Worm (Caenorhabditis elegans) whole organism, L4 larva: ENCODE measurements around the gene Y43F8C.11.

Experiments
- F26F4.8 ChIP-seq: fragments of 200-800 bp; sonication (Bioruptor generic); conservative IDR thresholded peaks from 2 replicates; pipeline ENCODE4 v1.3.6; 2022; ENCODE audit warnings: missing genetic modification characterization, missing compliant biosample characterization
- T20F7.1 ChIP-seq: fragments of 200-800 bp; sonication (Bioruptor generic); optimal IDR thresholded peaks from 2 replicates; lab custom pipeline; 2018; ENCODE audit warnings: mild to moderate bottlenecking, missing genetic modification characterization, missing compliant biosample characterization
- Y105C5A.15 ChIP-seq: fragments of 200-800 bp; sonication (Bioruptor generic); IDR thresholded peaks from 2 replicates; pipeline ENCODE4 v1.3.6; 2022; ENCODE audit warnings: missing genetic modification characterization, missing compliant biosample characterization
- ZK337.2 ChIP-seq: fragments of 200-800 bp; sonication (Bioruptor generic); IDR thresholded peaks from 2 replicates; pipeline ENCODE4 v1.3.6; 2022; ENCODE audit warnings: missing genetic modification reagents, missing genetic modification characterization, missing compliant biosample characterization
- aha-1 ChIP-seq: fragments of 150-350 bp; peaks from one replicate; lab custom pipeline; 2014; ENCODE audit warnings: missing biosample characterization, missing genetic modification characterization
- aly-2 ChIP-seq: sonication (generic microtip); optimal IDR thresholded peaks from 2 replicates; lab custom pipeline; 2018; ENCODE audit warnings: missing biosample characterization, missing genetic modification characterization
- ama-1 ChIP-seq: fragments of 150-350 bp; optimal IDR thresholded peaks from 2 replicates; lab custom pipeline; 2014; ENCODE audit warnings: inconsistent platforms, mixed read lengths
- arid-1 ChIP-seq: fragments of 200-800 bp; sonication (Bioruptor generic); conservative IDR thresholded peaks from 2 replicates; pipeline ENCODE4 v1.3.6; 2022; ENCODE audit warnings: missing genetic modification reagents, missing genetic modification characterization, missing compliant biosample characterization
- attf-4 ChIP-seq: sonication (generic microtip); optimal IDR thresholded peaks from 3 replicates; lab custom pipeline; 2017; ENCODE audit warnings: missing biosample characterization, missing genetic modification characterization
- ceh-32 ChIP-seq: sonication (generic microtip); optimal IDR thresholded peaks from 2 replicates; lab custom pipeline; 2016; ENCODE audit warnings: mild to moderate bottlenecking, missing genetic modification characterization, missing compliant biosample characterization; ENCODE audit not compliant: poor library complexity
- ceh-82 ChIP-seq: sonication (generic microtip); optimal IDR thresholded peaks from 2 replicates; lab custom pipeline; 2017; ENCODE audit warnings: missing biosample characterization, missing genetic modification characterization
- daf-12 ChIP-seq: fragments of 150-350 bp; optimal IDR thresholded peaks from 2 replicates; lab custom pipeline; 2014; ENCODE audit warnings: missing biosample characterization, missing genetic modification reagents, missing genetic modification characterization
- daf-8 ChIP-seq: fragments of 200-800 bp; sonication (Bioruptor generic); IDR thresholded peaks from 2 replicates; pipeline ENCODE4 v1.3.6; 2022; ENCODE audit warnings: missing genetic modification characterization, missing compliant biosample characterization
- dve-1 ChIP-seq: sonication (generic microtip); optimal IDR thresholded peaks from 2 replicates; lab custom pipeline; 2017; ENCODE audit warnings: antibody characterized with exemption, mild to moderate bottlenecking, missing genetic modification characterization, missing compliant biosample characterization; ENCODE audit not compliant: insufficient read depth
- egl-43 ChIP-seq: fragments of 200-800 bp; sonication (Bioruptor generic); IDR thresholded peaks from 2 replicates; pipeline ENCODE4 v1.3.6; 2022; ENCODE audit warnings: missing genetic modification reagents, missing genetic modification characterization, missing compliant biosample characterization
- fos-1 ChIP-seq: fragments of 150-350 bp; optimal IDR thresholded peaks from 2 replicates; lab custom pipeline; 2014; ENCODE audit warnings: missing biosample characterization, missing genetic modification characterization
- gei-8 ChIP-seq: fragments of 200-800 bp; sonication (Bioruptor generic); optimal IDR thresholded peaks from 2 replicates; lab custom pipeline; 2018; ENCODE audit warnings: mild to moderate bottlenecking, missing genetic modification characterization, missing compliant biosample characterization
- hlh-11 ChIP-seq: fragments of 200-800 bp; sonication (Bioruptor generic); optimal IDR thresholded peaks from 2 replicates; lab custom pipeline; 2018; ENCODE audit warnings: mild to moderate bottlenecking, missing genetic modification characterization, missing compliant biosample characterization
- jun-1 ChIP-seq: fragments of 150-350 bp; optimal IDR thresholded peaks from 2 replicates; lab custom pipeline; 2014; ENCODE audit warnings: missing biosample characterization, missing genetic modification reagents, missing genetic modification characterization
- lin-13 ChIP-seq: fragments of 150-350 bp; optimal IDR thresholded peaks from 2 replicates; lab custom pipeline; 2014; ENCODE audit warnings: missing biosample characterization, missing genetic modification reagents, missing genetic modification characterization
- lin-15B ChIP-seq: fragments of 150-350 bp; sonication (generic microtip); optimal IDR thresholded peaks from 3 replicates; lab custom pipeline; 2014; ENCODE audit warnings: missing biosample characterization, missing genetic modification characterization
- lin-38 ChIP-seq: fragments of 200-800 bp; sonication (Bioruptor generic); IDR thresholded peaks from 2 replicates; pipeline ENCODE4 v1.3.6; 2022; ENCODE audit warnings: missing genetic modification reagents, missing genetic modification characterization, missing compliant biosample characterization
- madf-5 ChIP-seq, 2 experiments: fragments of 200-800 bp; sonication (Bioruptor generic); IDR thresholded peaks; 2 replicates each; pipeline ENCODE4 v1.3.6; 2022; ENCODE audit warnings: missing compliant biosample characterization in 2 of 2, missing genetic modification characterization in 2 of 2
- mdt-29 ChIP-seq: fragments of 200-800 bp; sonication (Bioruptor generic); IDR thresholded peaks from 2 replicates; pipeline ENCODE4 v1.3.6; 2022; ENCODE audit warnings: missing genetic modification reagents, missing genetic modification characterization, missing compliant biosample characterization
- mep-1 ChIP-seq: fragments of 150-350 bp; sonication (generic microtip); optimal IDR thresholded peaks from 3 replicates; lab custom pipeline; 2014; ENCODE audit warnings: missing biosample characterization, missing genetic modification characterization
- mes-2 ChIP-seq: sonication (generic microtip); optimal IDR thresholded peaks from 2 replicates; lab custom pipeline; 2016; ENCODE audit warnings: missing genotype, mild to moderate bottlenecking, missing genetic modification characterization, missing compliant biosample characterization; ENCODE audit not compliant: poor library complexity, severe bottlenecking
- mxl-2 ChIP-seq: fragments of 200-800 bp; sonication (Bioruptor generic); conservative IDR thresholded peaks from 2 replicates; pipeline ENCODE4 v1.3.6; 2022; ENCODE audit warnings: missing genetic modification reagents, missing genetic modification characterization, missing compliant biosample characterization
- nhr-10 ChIP-seq: fragments of 150-350 bp; optimal IDR thresholded peaks from 2 replicates; lab custom pipeline; 2014; ENCODE audit warnings: missing biosample characterization, missing genetic modification characterization
- nhr-102 ChIP-seq: sonication (generic microtip); optimal IDR thresholded peaks from 2 replicates; lab custom pipeline; 2016; ENCODE audit warnings: mild to moderate bottlenecking, missing genetic modification characterization, moderate library complexity, missing compliant biosample characterization
- nhr-11 ChIP-seq: fragments of 150-350 bp; optimal IDR thresholded peaks from 2 replicates; lab custom pipeline; 2014; ENCODE audit warnings: missing biosample characterization, missing genetic modification characterization
- nhr-111 ChIP-seq: fragments of 200-800 bp; sonication (Bioruptor generic); optimal IDR thresholded peaks from 2 replicates; lab custom pipeline; 2018; ENCODE audit warnings: mild to moderate bottlenecking, missing genetic modification characterization, missing compliant biosample characterization
- nhr-237 ChIP-seq: sonication (generic microtip); optimal IDR thresholded peaks from 2 replicates; lab custom pipeline; 2017; ENCODE audit warnings: missing biosample characterization, missing genetic modification characterization
- nhr-25 ChIP-seq: sonication (generic microtip); optimal IDR thresholded peaks from 2 replicates; lab custom pipeline; 2017; ENCODE audit warnings: missing genetic modification characterization, mild to moderate bottlenecking, missing compliant biosample characterization, antibody characterized with exemption, moderate library complexity, borderline replicate concordance; ENCODE audit not compliant: insufficient read depth
- nhr-41 ChIP-seq: fragments of 200-800 bp; sonication (Bioruptor generic); IDR thresholded peaks from 2 replicates; pipeline ENCODE4 v1.3.6; 2022; ENCODE audit warnings: missing genetic modification reagents, missing genetic modification characterization, missing compliant biosample characterization
- nhr-6 ChIP-seq: fragments of 150-350 bp; optimal IDR thresholded peaks from 2 replicates; lab custom pipeline; 2014; ENCODE audit warnings: missing biosample characterization, missing genetic modification characterization
- nhr-76 ChIP-seq: fragments of 150-350 bp; optimal IDR thresholded peaks from 2 replicates; lab custom pipeline; 2014; ENCODE audit warnings: missing biosample characterization, missing genetic modification characterization
- nhr-77 ChIP-seq: fragments of 150-350 bp; optimal IDR thresholded peaks from 2 replicates; lab custom pipeline; 2014; ENCODE audit warnings: missing biosample characterization, missing genetic modification characterization
- php-3 ChIP-seq: fragments of 200-800 bp; sonication (Bioruptor generic); IDR thresholded peaks from 2 replicates; pipeline ENCODE4 v1.3.6; 2022; ENCODE audit warnings: missing genetic modification reagents, missing genetic modification characterization, missing compliant biosample characterization
- saeg-2 ChIP-seq: fragments of 200-800 bp; sonication (Bioruptor generic); IDR thresholded peaks from 2 replicates; pipeline ENCODE4 v1.3.6; 2022; ENCODE audit warnings: missing genetic modification reagents, missing genetic modification characterization, missing compliant biosample characterization
- set-16 ChIP-seq: fragments of 200-800 bp; sonication (Bioruptor generic); IDR thresholded peaks from 2 replicates; pipeline ENCODE4 v1.3.6; 2022; ENCODE audit warnings: missing genetic modification reagents, missing genetic modification characterization, missing compliant biosample characterization
- snpc-1.2 ChIP-seq: fragments of 200-800 bp; sonication (Bioruptor generic); IDR thresholded peaks from 2 replicates; pipeline ENCODE4 v1.3.6; 2022; ENCODE audit warnings: missing genetic modification reagents, missing genetic modification characterization, missing compliant biosample characterization
- snpc-4 ChIP-seq: fragments of 150-350 bp; optimal IDR thresholded peaks from 2 replicates; lab custom pipeline; 2014; ENCODE audit warnings: missing biosample characterization, missing genetic modification characterization
- spr-3 ChIP-seq: fragments of 200-800 bp; sonication (Bioruptor generic); optimal IDR thresholded peaks from 2 replicates; lab custom pipeline; 2018; ENCODE audit warnings: mild to moderate bottlenecking, missing genetic modification characterization, missing compliant biosample characterization
- tag-97 ChIP-seq: fragments of 200-800 bp; sonication (Bioruptor generic); IDR thresholded peaks from 2 replicates; pipeline ENCODE4 v1.3.6; 2022; ENCODE audit warnings: missing genetic modification characterization, missing compliant biosample characterization
- tra-1 ChIP-seq: fragments of 200-800 bp; sonication (Bioruptor generic); IDR thresholded peaks from 2 replicates; pipeline ENCODE4 v1.3.6; 2022; ENCODE audit warnings: missing genetic modification reagents, missing genetic modification characterization, missing compliant biosample characterization
- unc-39 ChIP-seq: sonication (generic microtip); optimal IDR thresholded peaks from 2 replicates; lab custom pipeline; 2017; ENCODE audit warnings: missing biosample characterization, missing genetic modification characterization
- vab-7 ChIP-seq: fragments of 200-800 bp; sonication (Bioruptor generic); IDR thresholded peaks from 2 replicates; pipeline ENCODE4 v1.3.6; 2022; ENCODE audit warnings: missing genetic modification reagents, missing genetic modification characterization, missing compliant biosample characterization
- zag-1 ChIP-seq: fragments of 150-350 bp; optimal IDR thresholded peaks from 2 replicates; lab custom pipeline; 2014; ENCODE audit warnings: missing biosample characterization, missing genetic modification characterization
- zip-11 ChIP-seq: fragments of 200-800 bp; sonication (Bioruptor generic); IDR thresholded peaks from 2 replicates; pipeline ENCODE4 v1.3.6; 2022; ENCODE audit warnings: missing genetic modification characterization, missing compliant biosample characterization
- zip-2 ChIP-seq: fragments of 150-350 bp; optimal IDR thresholded peaks from 2 replicates; lab custom pipeline; 2014; ENCODE audit warnings: missing biosample characterization, missing genetic modification characterization
- ztf-11 ChIP-seq: fragments of 150-350 bp; optimal IDR thresholded peaks from 2 replicates; lab custom pipeline; 2014; ENCODE audit warnings: missing biosample characterization, missing genetic modification characterization

Gene Y43F8C.11

DNA sequence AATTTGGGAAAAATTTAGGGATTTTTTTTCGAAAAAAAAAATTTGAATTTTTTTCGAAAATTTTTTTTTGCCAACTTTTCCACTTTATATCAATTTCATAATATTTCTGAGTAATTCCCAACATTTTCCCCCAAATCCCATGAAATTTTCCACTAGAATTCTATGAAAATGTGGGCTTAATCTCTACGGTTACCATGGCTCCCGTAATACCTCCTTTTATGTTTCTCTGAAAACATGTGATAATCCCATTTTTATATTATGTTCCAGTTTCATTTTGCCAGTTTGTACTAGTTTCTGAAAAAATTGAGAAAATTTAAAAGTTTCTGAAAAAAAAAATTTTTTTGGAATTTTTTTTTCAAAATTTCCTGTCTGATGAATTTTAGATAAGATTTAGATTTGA lies 1.8 kb upstream of the Y43F8C.11 start:
- TF ChIP-seq nhr-11 (tag; lab: Kevin White, UChicago) (no peak), nhr-77 (tag; lab: Kevin White, UChicago) (no peak), jun-1 (tag; lab: Kevin White, UChicago) (no peak), Y105C5A.15 (GFP tag; lab: Robert Waterston, UW) (no peak), aly-2 (tag; lab: Kevin White, UChicago) (no peak), ZK337.2 (no peak), lin-13 (no peak), lin-38 (no peak), tra-1 (GFP tag; lab: Robert Waterston, UW) (no peak), vab-7 (no peak), php-3 (GFP tag; lab: Robert Waterston, UW) (no peak), mep-1 (no peak), mdt-29 (GFP tag; lab: Robert Waterston, UW) (no peak), ceh-82 (tag; lab: Kevin White, UChicago) (no peak), egl-43 (GFP tag; lab: Robert Waterston, UW) (no peak)

- TF ChIP-seq arid-1 (GFP tag; lab: Robert Waterston, UW) (no peak), snpc-1.2 (GFP tag; lab: Robert Waterston, UW) (no peak), fos-1 (tag; lab: Kevin White, UChicago) (no peak), ama-1 (no peak), T20F7.1 (GFP tag; lab: Kevin White, UChicago) (no peak), ztf-11 (no peak), gei-8 (GFP tag; lab: Kevin White, UChicago) (no peak), zip-2 (no peak), saeg-2 (GFP tag; lab: Robert Waterston, UW) (no peak), daf-8 (GFP tag; lab: Robert Waterston, UW) (no peak), zip-11 (no peak), zag-1 (tag; lab: Kevin White, UChicago) (no peak), lin-15B (no peak), aha-1 (tag; lab: Kevin White, UChicago) (no peak), nhr-237 (tag; lab: Kevin White, UChicago) (no peak), mxl-2 (no peak), madf-5 (GFP tag; IDR thresholded peaks at IDR 0.05; lab: Robert Waterston, UW) (no peak), daf-12 (no peak)
Observed at ce11 chrV:19670866-19671265, 807 bp downstream of the Y43F8C.11 start.

DNA sequence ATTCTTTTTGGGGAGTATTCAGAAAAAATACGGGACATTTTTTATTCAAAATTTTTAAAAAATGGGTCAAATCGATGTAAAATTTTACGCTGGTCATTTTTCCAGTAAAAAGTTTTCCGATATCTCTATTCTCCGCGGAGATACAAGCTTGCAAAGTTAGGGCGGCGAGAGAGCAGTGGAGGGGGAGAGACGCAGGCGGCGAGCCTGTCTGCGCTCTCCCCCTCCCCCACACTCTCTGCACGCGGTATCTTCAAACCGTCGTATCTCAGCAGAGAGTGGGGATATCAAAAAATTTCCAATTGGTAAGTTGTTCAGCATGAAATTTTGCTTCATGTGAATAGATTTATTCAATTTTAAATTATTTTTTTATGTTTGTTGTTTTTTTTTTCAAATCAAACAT lies 1.8 kb downstream of the Y43F8C.11 start:
- TF ChIP-seq nhr-76, result no peak
- no peak for TF ChIP-seq nhr-41 (GFP tag; lab: Robert Waterston, UW)
- TF ChIP-seq snpc-4 (tag; lab: Kevin White, UChicago), result no peak
- peak; percentile 83 for TF ChIP-seq aha-1 (tag; lab: Kevin White, UChicago)
- TF ChIP-seq nhr-25 (tag; lab: Kevin White, UChicago), result no peak
- no peak for TF ChIP-seq lin-38
- TF ChIP-seq set-16 (GFP tag; lab: Robert Waterston, UW), result peak; percentile 60

- no peak for TF ChIP-seq F26F4.8 (GFP tag; lab: Robert Waterston, UW)
- TF ChIP-seq mes-2 (tag; lab: Kevin White, UChicago), result no peak
- TF ChIP-seq hlh-11 (tag; lab: Kevin White, UChicago), result peak; percentile 66
- TF ChIP-seq spr-3 (GFP tag; lab: Kevin White, UChicago), result no peak
- no peak for TF ChIP-seq unc-39
- no peak for TF ChIP-seq nhr-10 (tag; lab: Kevin White, UChicago)
- peak; percentile 43 for TF ChIP-seq dve-1
- no peak for TF ChIP-seq daf-12
- TF ChIP-seq ceh-32 (tag; lab: Kevin White, UChicago), result no peak
- no peak for TF ChIP-seq mdt-29 (GFP tag; lab: Robert Waterston, UW)
- TF ChIP-seq nhr-111, result no peak
- no peak for TF ChIP-seq attf-4
- TF ChIP-seq nhr-6, result no peak
- TF ChIP-seq nhr-102, result peak; percentile 47
- TF ChIP-seq php-3 (GFP tag; lab: Robert Waterston, UW), result 0 out of 2 replicates have a peak, but pooled peaks have one; percentile 7
- no peak for TF ChIP-seq tag-97 (GFP tag; lab: Robert Waterston, UW)
Observed at ce11 chrV:19672357-19672756, 2.3 kb downstream of the Y43F8C.11 start.
